Worm (Caenorhabditis elegans): ENCODE measurements around the gene C43C3.4.

DNA sequence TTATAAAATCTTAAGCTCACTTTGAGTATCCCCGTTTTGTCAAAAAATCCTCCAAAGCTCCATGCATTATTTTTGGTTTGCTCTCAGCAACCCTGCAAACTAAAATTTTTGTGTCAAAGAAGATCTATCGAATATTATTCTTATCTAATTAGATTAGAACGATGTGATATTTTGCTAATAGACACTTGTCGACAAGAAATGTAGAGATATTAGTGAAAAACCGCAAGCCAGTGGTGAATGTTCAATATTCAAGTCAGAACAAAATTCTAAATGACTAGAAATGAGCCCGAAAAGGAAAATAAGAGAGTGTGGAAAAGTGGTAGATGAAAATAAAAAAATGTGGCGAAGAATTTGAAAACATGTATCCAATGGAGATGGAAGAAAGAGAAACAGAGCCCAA lies at the start of gene C43C3.4:
- TF ChIP-seq nhr-77 (tag; optimal IDR thresholded peaks at IDR 0.05): no peak
- no peak for TF ChIP-seq snpc-4 (tag; optimal IDR thresholded peaks at IDR 0.05)
- TF ChIP-seq nhr-11 (tag; optimal IDR thresholded peaks at IDR 0.05): no peak
- TF ChIP-seq R02D3.7 (tag; optimal IDR thresholded peaks at IDR 0.05): no peak
- no peak for TF ChIP-seq unc-62 (GFP tag; optimal IDR thresholded peaks at IDR 0.05)
- TF ChIP-seq lin-11 (tag; optimal IDR thresholded peaks at IDR 0.05): no peak
- no peak for TF ChIP-seq skn-1 (tag; optimal IDR thresholded peaks at IDR 0.05)
- TF ChIP-seq ama-1 (optimal IDR thresholded peaks at IDR 0.05): no peak
